Worm (Caenorhabditis elegans) whole organism, young adult: ENCODE results near the gene plx-1.

Source experiments
- F10E7.11 ChIP-seq: sonication (generic microtip); optimal IDR thresholded peaks from 2 replicates; lab custom pipeline; 2017; ENCODE audit warnings: mild to moderate bottlenecking, missing genetic modification characterization, moderate library complexity, missing compliant biosample characterization
- T07F8.4 ChIP-seq: sonication (generic microtip); optimal IDR thresholded peaks from 2 replicates; lab custom pipeline; 2016; ENCODE audit warnings: mild to moderate bottlenecking, missing genetic modification characterization, moderate library complexity, missing compliant biosample characterization
- attf-5 ChIP-seq: fragments of 200-800 bp; sonication (Bioruptor generic); optimal IDR thresholded peaks from 2 replicates; lab custom pipeline; 2018; ENCODE audit warnings: mild to moderate bottlenecking, missing genetic modification characterization, missing compliant biosample characterization
- ceh-40 ChIP-seq: fragments of 200-800 bp; sonication (Bioruptor generic); IDR thresholded peaks from 2 replicates; pipeline ENCODE4 v1.3.6; 2022; ENCODE audit warnings: missing genetic modification characterization, missing compliant biosample characterization
- die-1 ChIP-seq: sonication (generic microtip); optimal IDR thresholded peaks from 2 replicates; lab custom pipeline; 2016; ENCODE audit warnings: missing genotype, mild to moderate bottlenecking, missing genetic modification characterization, missing compliant biosample characterization
- dox-1 ChIP-seq: fragments of 200-800 bp; sonication (Bioruptor generic); IDR thresholded peaks from 2 replicates; pipeline ENCODE4 v1.3.6; 2022; ENCODE audit warnings: missing genetic modification reagents, missing genetic modification characterization, missing compliant biosample characterization
- hmg-1.2 ChIP-seq: fragments of 200-800 bp; sonication (Bioruptor generic); IDR thresholded peaks from 2 replicates; pipeline ENCODE4 v1.3.6; 2022; ENCODE audit warnings: missing genetic modification reagents, missing genetic modification characterization, missing compliant biosample characterization
- madf-8 ChIP-seq: fragments of 200-800 bp; sonication (Bioruptor generic); conservative IDR thresholded peaks from 2 replicates; pipeline ENCODE4 v1.3.6; 2022; ENCODE audit warnings: missing genetic modification reagents, missing genetic modification characterization, missing compliant biosample characterization
- mes-4 ChIP-seq: sonication (generic microtip); optimal IDR thresholded peaks from 2 replicates; lab custom pipeline; 2016; ENCODE audit warnings: missing genotype, missing genetic modification characterization, missing compliant biosample characterization
- unc-130 ChIP-seq: sonication (generic microtip); optimal IDR thresholded peaks from 2 replicates; lab custom pipeline; 2016; ENCODE audit warnings: missing genetic modification reagents, missing genetic modification characterization, missing compliant biosample characterization
- ztf-3 ChIP-seq: fragments of 200-800 bp; sonication (Bioruptor generic); optimal IDR thresholded peaks from 2 replicates; lab custom pipeline; 2018; ENCODE audit warnings: mild to moderate bottlenecking, missing genetic modification characterization, missing compliant biosample characterization

DNA sequence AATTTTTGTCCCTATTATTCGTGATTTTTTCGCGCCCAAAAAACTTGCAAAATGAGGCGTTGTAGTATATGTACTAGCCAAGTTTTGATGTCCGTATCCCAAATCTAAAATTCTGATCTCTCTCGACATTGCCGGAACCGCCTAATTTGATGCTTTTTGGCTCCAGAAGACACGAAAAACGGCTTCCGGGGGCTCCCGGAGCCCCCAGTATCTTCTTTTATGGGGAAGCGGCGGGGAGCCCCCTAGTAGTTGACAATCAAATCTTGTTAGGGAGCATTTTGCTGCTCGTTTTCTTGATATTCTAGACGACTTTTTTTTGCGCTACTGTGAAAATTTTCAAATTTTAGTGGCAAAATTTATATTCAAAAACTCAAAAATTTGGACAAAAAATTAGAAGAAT is 7.8 kb upstream of the plx-1 start:
- TF ChIP-seq ztf-3 (GFP tag; lab: Kevin White, UChicago), result no peak
- TF ChIP-seq madf-8, result no peak
- no peak for TF ChIP-seq F10E7.11 (tag; lab: Kevin White, UChicago)
- TF ChIP-seq attf-5 (GFP tag; lab: Kevin White, UChicago), result no peak
- no peak for TF ChIP-seq T07F8.4 (tag; lab: Kevin White, UChicago)
- TF ChIP-seq unc-130 (GFP tag; lab: Kevin White, UChicago), result no peak
- TF ChIP-seq hmg-1.2 (GFP tag; lab: Robert Waterston, UW), result no peak
- no peak for TF ChIP-seq die-1 (tag; lab: Kevin White, UChicago)
- no peak for TF ChIP-seq ceh-40 (GFP tag; lab: Robert Waterston, UW)
- no peak for TF ChIP-seq dox-1
- no peak for TF ChIP-seq mes-4 (tag; lab: Kevin White, UChicago)
